Fruit fly (Drosophila melanogaster) whole organism, pupa: ENCODE measurements around the gene CG33109.

Experiments used
- CG12605 ChIP-seq: fragments of 200-800 bp; sonication (Bioruptor generic); IDR thresholded peaks from 2 replicates; pipeline ENCODE4 v1.3.6; 2022; ENCODE audit warnings: missing biosample characterization, missing genetic modification characterization
- CG14655 ChIP-seq: fragments of 200-800 bp; sonication (Bioruptor generic); optimal IDR thresholded peaks from 3 replicates; lab custom pipeline; 2017; ENCODE audit warnings: mild to moderate bottlenecking, missing biosample characterization, missing genetic modification reagents, missing genetic modification characterization
- CG34367 ChIP-seq: fragments of 200-800 bp; sonication (Bioruptor generic); optimal IDR thresholded peaks from 2 replicates; lab custom pipeline; 2018; ENCODE audit warnings: missing biosample characterization, mild to moderate bottlenecking, missing genetic modification characterization
- CG4496 ChIP-seq: fragments of 200-800 bp; sonication (Bioruptor generic); IDR thresholded peaks from 3 replicates; pipeline ENCODE4 v1.3.6; 2022; ENCODE audit warnings: missing biosample characterization, missing genetic modification characterization
- CG8301 ChIP-seq: fragments of 200-800 bp; sonication (Bioruptor generic); optimal IDR thresholded peaks from 2 replicates; lab custom pipeline; 2018; ENCODE audit warnings: missing biosample characterization, mild to moderate bottlenecking, missing genetic modification characterization
- D1 ChIP-seq: fragments of 200-800 bp; sonication (Bioruptor generic); optimal IDR thresholded peaks from 2 replicates; lab custom pipeline; 2018; ENCODE audit warnings: missing biosample characterization, mild to moderate bottlenecking, missing genetic modification characterization, moderate library complexity
- EcR ChIP-seq: fragments of 200-800 bp; sonication (Bioruptor generic); optimal IDR thresholded peaks from 3 replicates; lab custom pipeline; 2019; ENCODE audit warnings: missing biosample characterization, missing genetic modification characterization, mild to moderate bottlenecking, moderate library complexity, missing genetic modification reagents
- Ets98B ChIP-seq: fragments of 200-800 bp; sonication (Bioruptor generic); IDR thresholded peaks from 2 replicates; pipeline ENCODE4 v1.3.6; 2022; ENCODE audit warnings: missing biosample characterization, missing genetic modification characterization
- Pif1A ChIP-seq: fragments of 200-800 bp; sonication (Bioruptor generic); optimal IDR thresholded peaks from 3 replicates; lab custom pipeline; 2016; ENCODE audit warnings: missing biosample characterization, missing genetic modification characterization
- Pif1B ChIP-seq: fragments of 200-800 bp; sonication (Bioruptor generic); optimal IDR thresholded peaks from 3 replicates; lab custom pipeline; 2016; ENCODE audit warnings: missing biosample characterization, missing genetic modification characterization
- Snoo ChIP-seq: fragments of 200-800 bp; sonication (Bioruptor generic); optimal IDR thresholded peaks from 3 replicates; lab custom pipeline; 2017; ENCODE audit warnings: missing biosample characterization, mild to moderate bottlenecking, missing genetic modification characterization, inconsistent platforms
- fd96Ca ChIP-seq: fragments of 200-800 bp; sonication (Bioruptor generic); IDR thresholded peaks from 3 replicates; pipeline ENCODE4 v1.3.6; 2022; ENCODE audit warnings: missing biosample characterization, missing genetic modification characterization
- gl ChIP-seq: fragments of 200-800 bp; sonication (Bioruptor generic); optimal IDR thresholded peaks from 2 replicates; lab custom pipeline; 2018; ENCODE audit warnings: missing biosample characterization, mild to moderate bottlenecking, missing genetic modification characterization

dm6 chr3R:14255808-14256207, 34.4 kb upstream of the CG33109 start, which contains the start of gene CG43179:
- TF ChIP-seq CG12605 (GFP tag; lab: Robert Waterston, UW) = no peak
- no peak for TF ChIP-seq gl (tag; lab: Kevin White, UChicago)
- TF ChIP-seq CG4496 (GFP tag; lab: Robert Waterston, UW) = no peak
- TF ChIP-seq Snoo (tag; lab: Kevin White, UChicago) = no peak
- no peak for TF ChIP-seq Pif1B
- no peak for TF ChIP-seq Ets98B
- no peak for TF ChIP-seq CG8301 (tag; lab: Kevin White, UChicago)
- no peak for TF ChIP-seq Pif1A (GFP tag; lab: Kevin White, UChicago)
- TF ChIP-seq CG14655 = no peak
- TF ChIP-seq D1 (tag; lab: Kevin White, UChicago) = no peak
- no peak for TF ChIP-seq fd96Ca (GFP tag; lab: Robert Waterston, UW)
- TF ChIP-seq EcR (GFP tag; lab: Kevin White, UChicago) = no peak
- no peak for TF ChIP-seq CG34367 (tag; lab: Kevin White, UChicago)
